Fruit fly (Drosophila melanogaster) whole organism, pupa: Measurements from ENCODE around the gene Or22b.
A peak's percentile ranks its signal among the peaks of the same experiment; 100 is the strongest.

Experiments
- CG10348 ChIP-seq: fragments of 200-800 bp; sonication (Bioruptor generic); IDR thresholded peaks from 2 replicates; pipeline ENCODE4 v1.3.6; 2022; ENCODE audit warnings: missing biosample characterization, missing genetic modification characterization
- CG12605 ChIP-seq: fragments of 200-800 bp; sonication (Bioruptor generic); IDR thresholded peaks from 2 replicates; pipeline ENCODE4 v1.3.6; 2022; ENCODE audit warnings: missing biosample characterization, missing genetic modification characterization
- CG13204 ChIP-seq: fragments of 200-800 bp; sonication (Bioruptor generic); optimal IDR thresholded peaks from 2 replicates; lab custom pipeline; 2018; ENCODE audit warnings: missing biosample characterization, mild to moderate bottlenecking, missing genetic modification characterization, moderate library complexity
- CG14655 ChIP-seq: fragments of 200-800 bp; sonication (Bioruptor generic); optimal IDR thresholded peaks from 3 replicates; lab custom pipeline; 2017; ENCODE audit warnings: mild to moderate bottlenecking, missing biosample characterization, missing genetic modification reagents, missing genetic modification characterization
- CG15710 ChIP-seq: fragments of 200-800 bp; sonication (Bioruptor generic); optimal IDR thresholded peaks from 2 replicates; lab custom pipeline; 2018; ENCODE audit warnings: missing biosample characterization, mild to moderate bottlenecking, missing genetic modification characterization, moderate library complexity
- CG17806 ChIP-seq: fragments of 200-800 bp; sonication (Bioruptor generic); optimal IDR thresholded peaks from 2 replicates; lab custom pipeline; 2018; ENCODE audit warnings: missing biosample characterization, mild to moderate bottlenecking, missing genetic modification characterization, moderate library complexity
- CG32121 ChIP-seq: fragments of 200-800 bp; sonication (Bioruptor generic); IDR thresholded peaks from 2 replicates; pipeline ENCODE4 v1.3.6; 2022; ENCODE audit warnings: missing biosample characterization, missing genetic modification characterization
- CG34367 ChIP-seq: fragments of 200-800 bp; sonication (Bioruptor generic); optimal IDR thresholded peaks from 2 replicates; lab custom pipeline; 2018; ENCODE audit warnings: missing biosample characterization, mild to moderate bottlenecking, missing genetic modification characterization
- CG4496 ChIP-seq: fragments of 200-800 bp; sonication (Bioruptor generic); IDR thresholded peaks from 3 replicates; pipeline ENCODE4 v1.3.6; 2022; ENCODE audit warnings: missing biosample characterization, missing genetic modification characterization
- CG8301 ChIP-seq: fragments of 200-800 bp; sonication (Bioruptor generic); optimal IDR thresholded peaks from 2 replicates; lab custom pipeline; 2018; ENCODE audit warnings: missing biosample characterization, mild to moderate bottlenecking, missing genetic modification characterization
- CG9948 ChIP-seq: fragments of 200-800 bp; sonication (Bioruptor generic); optimal IDR thresholded peaks from 2 replicates; lab custom pipeline; 2018; ENCODE audit warnings: missing biosample characterization, mild to moderate bottlenecking, missing genetic modification characterization, moderate library complexity
- D1 ChIP-seq: fragments of 200-800 bp; sonication (Bioruptor generic); optimal IDR thresholded peaks from 2 replicates; lab custom pipeline; 2018; ENCODE audit warnings: missing biosample characterization, mild to moderate bottlenecking, missing genetic modification characterization, moderate library complexity
- EcR ChIP-seq: fragments of 200-800 bp; sonication (Bioruptor generic); optimal IDR thresholded peaks from 3 replicates; lab custom pipeline; 2019; ENCODE audit warnings: missing biosample characterization, missing genetic modification characterization, mild to moderate bottlenecking, moderate library complexity, missing genetic modification reagents
- Ets98B ChIP-seq: fragments of 200-800 bp; sonication (Bioruptor generic); IDR thresholded peaks from 2 replicates; pipeline ENCODE4 v1.3.6; 2022; ENCODE audit warnings: missing biosample characterization, missing genetic modification characterization
- Pif1A ChIP-seq: fragments of 200-800 bp; sonication (Bioruptor generic); optimal IDR thresholded peaks from 3 replicates; lab custom pipeline; 2016; ENCODE audit warnings: missing biosample characterization, missing genetic modification characterization
- Pif1B ChIP-seq: fragments of 200-800 bp; sonication (Bioruptor generic); optimal IDR thresholded peaks from 3 replicates; lab custom pipeline; 2016; ENCODE audit warnings: missing biosample characterization, missing genetic modification characterization
- Snoo ChIP-seq: fragments of 200-800 bp; sonication (Bioruptor generic); optimal IDR thresholded peaks from 3 replicates; lab custom pipeline; 2017; ENCODE audit warnings: missing biosample characterization, mild to moderate bottlenecking, missing genetic modification characterization, inconsistent platforms
- fd96Ca ChIP-seq: fragments of 200-800 bp; sonication (Bioruptor generic); IDR thresholded peaks from 3 replicates; pipeline ENCODE4 v1.3.6; 2022; ENCODE audit warnings: missing biosample characterization, missing genetic modification characterization
- gl ChIP-seq: fragments of 200-800 bp; sonication (Bioruptor generic); optimal IDR thresholded peaks from 2 replicates; lab custom pipeline; 2018; ENCODE audit warnings: missing biosample characterization, mild to moderate bottlenecking, missing genetic modification characterization
- rn ChIP-seq: fragments of 200-800 bp; sonication (Bioruptor generic); IDR thresholded peaks from 2 replicates; pipeline ENCODE4 v1.3.6; 2022; ENCODE audit warnings: missing biosample characterization, missing genetic modification characterization

The Or22b gene

DNA sequence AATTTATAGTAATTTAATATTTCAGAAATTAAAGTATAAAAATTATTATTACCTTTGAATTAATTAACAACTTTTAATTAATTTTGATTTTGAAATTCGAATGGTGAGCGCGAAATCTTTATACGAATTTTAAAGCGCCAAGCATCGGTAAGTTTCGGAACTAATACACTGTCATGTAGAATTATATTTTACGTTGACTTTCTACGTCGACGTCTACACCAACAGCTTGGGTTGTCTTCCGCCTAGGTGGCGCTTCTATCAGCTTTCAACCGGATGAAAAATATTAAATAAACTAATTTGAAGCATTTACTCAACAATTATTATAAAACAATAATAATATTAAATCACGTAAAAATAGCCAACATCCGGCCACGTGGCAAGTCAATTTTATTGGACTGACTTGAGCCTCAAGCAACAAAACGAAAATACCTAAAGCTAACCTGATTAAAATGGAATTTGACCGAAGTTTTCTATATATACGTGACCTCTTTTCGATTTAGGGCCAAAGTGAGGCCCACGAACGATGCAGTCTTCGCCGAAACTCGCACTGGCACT lies 30.6 kb upstream of the Or22b start, which contains the start of gene CG31928:
CG31928 (plus strand) TSS at position 505 of the 555 bp plus-strand sequence.
- TF ChIP-seq CG32121 = no peak
- TF ChIP-seq Ets98B (GFP tag; lab: Robert Waterston, UW) = no peak
- peak; percentile 33 for TF ChIP-seq D1
- no peak for TF ChIP-seq CG13204 (GFP tag; lab: Kevin White, UChicago)

DNA sequence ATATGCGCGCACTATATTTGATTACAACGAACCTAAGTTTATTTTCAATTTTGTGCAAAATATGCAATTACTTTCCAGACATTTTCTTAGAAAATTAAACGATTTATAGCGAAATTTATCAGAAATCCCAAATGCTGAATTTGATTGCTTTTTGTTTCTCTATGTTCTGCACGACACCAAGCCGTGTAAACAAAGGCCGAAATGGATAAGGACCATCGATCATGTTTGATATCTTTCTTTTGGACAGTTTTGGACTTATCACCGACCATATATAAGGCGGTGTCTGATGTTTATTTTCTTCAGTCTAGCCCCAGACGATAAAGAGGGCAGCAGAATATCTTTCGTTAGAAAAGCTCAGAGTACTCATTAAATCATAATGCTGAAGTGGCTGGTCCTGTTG lies 28.7 kb upstream of the Or22b start, which contains the start of gene CG33128:
CG33128 (plus strand) TSS at position 301 of the 400 bp plus-strand sequence.
- TF ChIP-seq D1 = no peak
- TF ChIP-seq fd96Ca (GFP tag; lab: Robert Waterston, UW) = no peak
- TF ChIP-seq CG14655 (GFP tag; lab: Kevin White, UChicago) = no peak
- TF ChIP-seq CG8301 (tag; lab: Kevin White, UChicago) = no peak
- no peak for TF ChIP-seq CG10348 (GFP tag; lab: Robert Waterston, UW)
- no peak for TF ChIP-seq CG15710
- no peak for TF ChIP-seq CG17806
- TF ChIP-seq Pif1A (GFP tag; lab: Kevin White, UChicago) = no peak
- no peak for TF ChIP-seq CG13204 (GFP tag; lab: Kevin White, UChicago)

DNA sequence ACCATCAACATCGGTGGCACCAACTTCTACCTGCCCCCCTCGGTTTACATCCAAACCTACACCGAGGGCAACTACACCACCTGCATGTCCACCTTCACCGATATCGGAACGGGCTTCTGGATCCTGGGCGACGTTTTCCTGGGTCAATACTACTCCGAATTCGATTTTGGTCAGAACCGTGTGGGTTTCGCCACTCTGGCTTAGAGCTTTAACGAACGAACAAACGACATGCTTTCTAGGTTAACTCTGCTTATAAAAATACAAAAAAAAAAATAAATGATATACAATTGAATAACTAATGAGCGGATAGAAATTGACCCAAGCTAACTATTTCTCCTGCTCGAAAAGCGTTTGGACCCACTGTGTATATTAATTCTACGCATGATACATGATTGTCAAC lies 27.3 kb upstream of the Or22b start, which contains the start of gene CG31926:
CG31926 (plus strand) TSS at position 301 of the 400 bp plus-strand sequence.
- TF ChIP-seq CG34367 (tag; lab: Kevin White, UChicago) (no peak), gl (tag; lab: Kevin White, UChicago) (no peak), CG17806 (no peak), CG9948 (tag; lab: Kevin White, UChicago) (no peak), fd96Ca (GFP tag; lab: Robert Waterston, UW) (no peak), CG14655 (GFP tag; lab: Kevin White, UChicago) (no peak), CG13204 (GFP tag; lab: Kevin White, UChicago) (no peak), D1 (no peak), CG32121 (no peak), CG12605 (GFP tag; lab: Robert Waterston, UW) (no peak)

DNA sequence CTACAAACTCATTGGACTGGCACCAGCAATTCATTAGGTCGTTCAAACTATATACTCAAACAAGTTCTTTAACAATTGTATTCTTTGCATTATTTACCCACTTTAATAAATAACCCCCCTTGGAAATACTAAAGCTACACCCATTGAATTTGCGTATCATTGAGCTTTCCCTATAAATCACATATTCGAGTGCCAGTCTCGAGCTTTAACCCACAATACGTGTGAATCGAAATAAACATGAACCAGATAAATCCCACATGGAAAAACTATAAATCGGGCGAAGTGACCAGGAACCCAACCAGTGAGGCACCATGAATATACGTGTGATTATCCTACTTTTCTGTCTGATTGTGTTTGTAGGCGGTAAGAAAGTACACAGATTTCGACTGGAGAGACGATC lies 25.6 kb upstream of the Or22b start, which contains the start of gene CG31661:
CG31661 (plus strand) TSS at position 301 of the 400 bp plus-strand sequence.
- TF ChIP-seq D1 (no peak), CG34367 (tag; lab: Kevin White, UChicago) (no peak), CG14655 (GFP tag; lab: Kevin White, UChicago) (no peak), CG4496 (GFP tag; lab: Robert Waterston, UW) (no peak), rn (GFP tag; lab: Robert Waterston, UW) (no peak), EcR (no peak)
- TF ChIP-seq, all 21 proteins: peak for 0

DNA sequence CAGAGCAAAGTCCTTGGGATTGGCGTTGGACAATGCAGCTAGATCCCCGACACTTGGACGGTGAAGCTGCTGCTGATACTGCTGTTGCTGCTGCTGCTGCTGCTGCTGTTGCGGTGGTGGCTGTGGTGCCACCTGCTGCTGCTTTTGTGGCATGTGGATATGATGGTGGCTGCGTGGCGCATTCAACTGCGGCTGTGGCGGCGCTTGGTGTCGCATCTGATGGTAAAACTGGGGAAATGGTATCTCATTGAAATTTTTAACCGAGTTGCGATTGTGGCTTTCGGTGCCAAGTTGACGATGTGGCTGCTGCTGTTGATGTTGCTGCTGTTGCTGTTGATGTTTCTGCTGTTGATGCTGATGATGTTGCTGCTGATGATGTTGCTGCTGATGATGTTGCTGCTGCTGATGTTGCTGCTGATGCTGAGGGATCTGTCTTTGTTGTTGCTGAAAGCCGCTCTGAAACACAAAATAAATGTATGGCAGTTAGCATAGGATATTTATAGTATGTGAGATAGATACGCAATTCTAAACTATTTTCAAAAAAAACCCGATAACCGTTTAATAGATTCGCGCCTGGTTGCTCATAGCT lies 23.4 kb upstream of the Or22b start:
- TF ChIP-seq CG8301 (tag; lab: Kevin White, UChicago) (no peak), CG13204 (GFP tag; lab: Kevin White, UChicago) (no peak), Pif1A (GFP tag; lab: Kevin White, UChicago) (no peak), CG32121 (no peak), CG34367 (tag; lab: Kevin White, UChicago) (no peak), CG14655 (GFP tag; lab: Kevin White, UChicago) (no peak), CG9948 (tag; lab: Kevin White, UChicago) (no peak), Pif1B (GFP tag; lab: Kevin White, UChicago) (no peak)
- TF ChIP-seq, all 21 proteins: peak for 0

DNA sequence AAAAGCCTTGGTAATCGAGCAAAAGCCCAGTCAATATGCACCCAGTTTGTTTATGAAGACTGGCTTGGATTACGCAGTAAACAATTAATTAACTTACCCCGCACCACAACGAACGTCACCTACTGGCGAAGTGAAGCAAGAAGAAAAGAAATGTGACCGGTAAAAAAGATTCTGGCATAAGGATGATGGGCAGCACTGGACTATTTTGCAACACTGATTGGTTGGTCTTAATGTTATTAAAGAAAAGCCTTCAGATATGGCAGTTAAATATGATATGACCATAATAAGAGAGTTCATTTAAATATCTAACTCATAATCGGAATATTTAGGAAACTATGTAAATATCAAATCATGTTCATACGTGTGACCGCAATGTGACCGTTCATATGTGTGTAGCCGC lies 22.2 kb upstream of the Or22b start, which contains the start of gene CG18131:
CG18131 (minus strand) TSS at position 297 of the 400 bp plus-strand sequence.
- TF ChIP-seq rn (GFP tag; lab: Robert Waterston, UW) (no peak), CG17806 (no peak), CG8301 (tag; lab: Kevin White, UChicago) (no peak), CG10348 (GFP tag; lab: Robert Waterston, UW) (no peak)

DNA sequence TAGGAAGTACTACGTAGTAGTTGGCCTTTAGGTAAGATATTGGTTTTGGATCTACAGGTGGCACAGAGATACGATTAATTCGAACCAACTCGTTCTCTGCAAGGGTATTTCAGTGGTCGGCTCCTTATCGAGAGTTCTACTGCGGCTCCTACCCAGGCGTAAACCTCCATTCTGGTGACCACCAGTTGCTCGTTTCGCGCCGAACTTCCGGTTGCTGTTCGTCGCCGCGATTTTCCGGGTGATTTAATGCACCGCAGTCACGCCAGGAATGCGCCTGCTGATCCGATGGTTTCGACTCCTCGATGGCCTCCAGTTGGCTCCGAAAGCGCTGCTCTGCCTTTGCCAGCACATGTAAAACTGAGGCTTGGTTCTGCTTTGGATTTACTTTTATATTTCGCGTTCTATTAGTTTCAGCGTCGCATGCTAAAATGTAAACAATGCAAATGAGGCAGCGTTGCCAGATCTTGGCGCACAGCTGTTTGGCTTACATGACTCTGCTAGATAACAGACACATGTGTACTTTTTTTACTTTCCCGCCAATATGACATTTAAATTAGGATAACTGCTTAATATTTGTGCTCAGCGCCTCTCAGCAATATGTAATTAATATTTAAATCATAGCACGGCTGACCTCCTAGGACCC lies 19.9 kb upstream of the Or22b start, which contains the start of gene CG7420:
CG7420 (minus strand) TSS at position 446 of the 643 bp plus-strand sequence.
- TF ChIP-seq Snoo (tag; lab: Kevin White, UChicago) (no peak), Pif1A (GFP tag; lab: Kevin White, UChicago) (no peak), CG9948 (tag; lab: Kevin White, UChicago) (no peak), CG12605 (GFP tag; lab: Robert Waterston, UW) (0 out of 2 replicates have a peak, but pooled peaks have one; percentile 35), CG13204 (GFP tag; lab: Kevin White, UChicago) (no peak)
